Fruit fly (Drosophila melanogaster) whole organism, embryonic: ENCODE results near the gene Fie.

Experiments
- ATbp ChIP-seq: fragments of 200-800 bp; sonication (Bioruptor generic); optimal IDR thresholded peaks from 2 replicates; lab custom pipeline; 2017; ENCODE audit warnings: missing biosample characterization, mild to moderate bottlenecking, missing genetic modification characterization, missing genetic modification reagents
- CG10654 ChIP-seq: fragments of 200-800 bp; sonication (Bioruptor generic); optimal IDR thresholded peaks from 2 replicates; lab custom pipeline; 2016; ENCODE audit warnings: missing biosample characterization, missing genetic modification characterization
- CG11695 ChIP-seq: fragments of 200-800 bp; sonication (Bioruptor generic); IDR thresholded peaks from 3 replicates; pipeline ENCODE4 v1.3.6; 2022; ENCODE audit warnings: missing biosample characterization, missing genetic modification characterization
- CG12769 ChIP-seq: fragments of 200-800 bp; sonication (Bioruptor generic); optimal IDR thresholded peaks from 2 replicates; lab custom pipeline; 2019; ENCODE audit warnings: missing biosample characterization, mild to moderate bottlenecking, missing genetic modification characterization, moderate library complexity
- CG14050 ChIP-seq: fragments of 200-800 bp; sonication (Bioruptor generic); IDR thresholded peaks from 3 replicates; pipeline ENCODE4 v1.3.6; 2022; ENCODE audit warnings: missing biosample characterization, missing genetic modification characterization
- CG14860 ChIP-seq: fragments of 200-800 bp; sonication (Bioruptor generic); IDR thresholded peaks from 3 replicates; pipeline ENCODE4 v1.3.6; 2022; ENCODE audit warnings: missing biosample characterization, missing genetic modification characterization; ENCODE audit not compliant: partially characterized antibody
- CG1602 ChIP-seq: fragments of 200-800 bp; sonication (Bioruptor generic); optimal IDR thresholded peaks from 3 replicates; lab custom pipeline; 2016; ENCODE audit warnings: missing biosample characterization, missing genetic modification characterization
- CG1603 ChIP-seq: fragments of 200-800 bp; sonication (Bioruptor generic); optimal IDR thresholded peaks from 2 replicates; lab custom pipeline; 2019; ENCODE audit warnings: missing biosample characterization, mild to moderate bottlenecking, missing genetic modification characterization, moderate library complexity
- CG1647 ChIP-seq: fragments of 200-800 bp; sonication (Bioruptor generic); optimal IDR thresholded peaks from 3 replicates; lab custom pipeline; 2016; ENCODE audit warnings: missing biosample characterization, missing genetic modification characterization
- CG17568 ChIP-seq: fragments of 200-800 bp; sonication (Bioruptor generic); optimal IDR thresholded peaks from 2 replicates; lab custom pipeline; 2018; ENCODE audit warnings: missing biosample characterization, mild to moderate bottlenecking, missing genetic modification characterization, moderate library complexity
- CG17612 ChIP-seq: fragments of 200-800 bp; sonication (Bioruptor generic); IDR thresholded peaks from 2 replicates; pipeline ENCODE4 v1.3.6; 2022; ENCODE audit warnings: missing biosample characterization, missing genetic modification characterization
- CG17912 ChIP-seq: fragments of 200-800 bp; sonication (Bioruptor generic); optimal IDR thresholded peaks from 2 replicates; lab custom pipeline; 2018; ENCODE audit warnings: missing biosample characterization, mild to moderate bottlenecking, missing genetic modification characterization
- CG18619 ChIP-seq: fragments of 200-800 bp; sonication (Bioruptor generic); optimal IDR thresholded peaks from 3 replicates; lab custom pipeline; 2017; ENCODE audit warnings: missing biosample characterization, mild to moderate bottlenecking, missing genetic modification characterization
- CG2120 ChIP-seq: fragments of 200-800 bp; sonication (Bioruptor generic); optimal IDR thresholded peaks from 3 replicates; lab custom pipeline; 2016; ENCODE audit warnings: missing biosample characterization, missing genetic modification characterization
- CG3838 ChIP-seq: fragments of 200-800 bp; sonication (Bioruptor generic); optimal IDR thresholded peaks from 3 replicates; lab custom pipeline; 2016; ENCODE audit warnings: missing biosample characterization, missing genetic modification characterization
- CG4617 ChIP-seq: fragments of 200-800 bp; sonication (Bioruptor generic); optimal IDR thresholded peaks from 3 replicates; lab custom pipeline; 2016; ENCODE audit warnings: missing biosample characterization, missing genetic modification characterization, borderline replicate concordance
- CG4854 ChIP-seq: fragments of 200-800 bp; sonication (Bioruptor generic); optimal IDR thresholded peaks from 2 replicates; lab custom pipeline; 2016; ENCODE audit warnings: missing biosample characterization, missing genetic modification characterization, inconsistent platforms
- CG6689 ChIP-seq: fragments of 200-800 bp; sonication (Bioruptor generic); IDR thresholded peaks from 2 replicates; pipeline ENCODE4 v1.3.6; 2022; ENCODE audit warnings: missing biosample characterization, missing genetic modification characterization
- Doc3 ChIP-seq: fragments of 200-800 bp; sonication (Bioruptor generic); IDR thresholded peaks from 3 replicates; pipeline ENCODE4 v1.3.6; 2022; ENCODE audit warnings: missing biosample characterization, missing genetic modification characterization; ENCODE audit not compliant: partially characterized antibody
- HHEX ChIP-seq: fragments of 200-800 bp; sonication (Bioruptor generic); optimal IDR thresholded peaks from 3 replicates; lab custom pipeline; 2017; ENCODE audit warnings: missing biosample characterization, mild to moderate bottlenecking, missing genetic modification characterization, missing genetic modification reagents
- HLH4C ChIP-seq: fragments of 200-800 bp; sonication (Bioruptor generic); IDR thresholded peaks from 3 replicates; pipeline ENCODE4 v1.3.6; 2022; ENCODE audit warnings: missing biosample characterization, missing genetic modification characterization; ENCODE audit not compliant: partially characterized antibody
- HLH54F ChIP-seq: fragments of 200-800 bp; sonication (Bioruptor generic); optimal IDR thresholded peaks from 3 replicates; lab custom pipeline; 2016; ENCODE audit warnings: missing biosample characterization, missing genetic modification characterization
- Hsf ChIP-seq: fragments of 200-800 bp; sonication (Bioruptor generic); optimal IDR thresholded peaks from 3 replicates; lab custom pipeline; 2016; ENCODE audit warnings: missing biosample characterization, missing genetic modification characterization
- MBD-R2 ChIP-seq: fragments of 200-800 bp; sonication (Bioruptor generic); IDR thresholded peaks from 2 replicates; pipeline ENCODE4 v1.3.6; 2022; ENCODE audit warnings: missing biosample characterization, missing genetic modification characterization
- Oaz ChIP-seq: fragments of 200-800 bp; sonication (Bioruptor generic); IDR thresholded peaks from 2 replicates; pipeline ENCODE4 v1.3.6; 2022; ENCODE audit warnings: missing biosample characterization, missing genetic modification characterization
- TFAM ChIP-seq: fragments of 200-800 bp; sonication (Bioruptor generic); optimal IDR thresholded peaks from 2 replicates; lab custom pipeline; 2017; ENCODE audit warnings: missing biosample characterization, missing genetic modification characterization, inconsistent platforms
- Taf1 ChIP-seq: fragments of 200-800 bp; sonication (Bioruptor generic); IDR thresholded peaks from 2 replicates; pipeline ENCODE4 v1.3.6; 2022; ENCODE audit warnings: missing biosample characterization, missing genetic modification characterization
- Vsx1 ChIP-seq: fragments of 200-800 bp; sonication (Bioruptor generic); optimal IDR thresholded peaks from 2 replicates; lab custom pipeline; 2017; ENCODE audit warnings: missing biosample characterization, mild to moderate bottlenecking, missing genetic modification characterization, missing genetic modification reagents
- abd-A ChIP-seq: fragments of 200-800 bp; sonication (Bioruptor generic); optimal IDR thresholded peaks from 3 replicates; lab custom pipeline; 2019; ENCODE audit warnings: missing biosample characterization, mild to moderate bottlenecking, missing genetic modification characterization, moderate library complexity
- ap ChIP-seq: fragments of 200-800 bp; sonication (Bioruptor generic); IDR thresholded peaks from 2 replicates; pipeline ENCODE4 v1.3.6; 2022; ENCODE audit warnings: missing biosample characterization, missing genetic modification characterization
- ase ChIP-seq: fragments of 200-800 bp; sonication (Bioruptor generic); IDR thresholded peaks from 3 replicates; pipeline ENCODE4 v1.3.6; 2022; ENCODE audit warnings: missing biosample characterization, missing genetic modification characterization
- ato ChIP-seq: fragments of 200-800 bp; sonication (Bioruptor generic); IDR thresholded peaks from 2 replicates; pipeline ENCODE4 v1.3.6; 2022; ENCODE audit warnings: missing biosample characterization, missing genetic modification characterization; ENCODE audit not compliant: partially characterized antibody
- az2 ChIP-seq: fragments of 200-800 bp; sonication (Bioruptor generic); optimal IDR thresholded peaks from 3 replicates; lab custom pipeline; 2016; ENCODE audit warnings: missing biosample characterization, missing genetic modification characterization
- bcd ChIP-seq: fragments of 200-800 bp; sonication (Bioruptor generic); optimal IDR thresholded peaks from 2 replicates; lab custom pipeline; 2017; ENCODE audit warnings: missing biosample characterization, mild to moderate bottlenecking, missing genetic modification characterization
- cas ChIP-seq: fragments of 200-800 bp; sonication (Bioruptor generic); IDR thresholded peaks from 2 replicates; pipeline ENCODE4 v1.3.6; 2022; ENCODE audit warnings: missing biosample characterization, missing genetic modification characterization
- fd102C ChIP-seq: fragments of 200-800 bp; sonication (Bioruptor generic); optimal IDR thresholded peaks from 2 replicates; lab custom pipeline; 2018; ENCODE audit warnings: missing biosample characterization, mild to moderate bottlenecking, missing genetic modification characterization, moderate library complexity
- gt ChIP-seq: fragments of 200-800 bp; sonication (Bioruptor generic); IDR thresholded peaks from 2 replicates; pipeline ENCODE4 v1.3.6; 2022; ENCODE audit warnings: missing biosample characterization, missing genetic modification characterization
- h ChIP-seq: fragments of >200 bp; optimal IDR thresholded peaks from 2 replicates; lab custom pipeline; 2017
- hb ChIP-seq: fragments of 200-800 bp; sonication (Bioruptor generic); IDR thresholded peaks from 3 replicates; pipeline ENCODE4 v1.3.6; 2022; ENCODE audit warnings: missing biosample characterization, missing genetic modification characterization; ENCODE audit not compliant: partially characterized antibody
- jumu ChIP-seq: fragments of 200-800 bp; sonication (Bioruptor generic); optimal IDR thresholded peaks from 3 replicates; lab custom pipeline; 2016; ENCODE audit warnings: missing biosample characterization, missing genetic modification characterization
- knrl ChIP-seq: fragments of 200-800 bp; sonication (Bioruptor generic); IDR thresholded peaks from 3 replicates; pipeline ENCODE4 v1.3.6; 2022; ENCODE audit warnings: missing biosample characterization, missing genetic modification characterization; ENCODE audit not compliant: partially characterized antibody
- lbe ChIP-seq: fragments of 200-800 bp; sonication (Bioruptor generic); optimal IDR thresholded peaks from 2 replicates; lab custom pipeline; 2016; ENCODE audit warnings: missing biosample characterization, mild to moderate bottlenecking, missing genetic modification characterization
- mam ChIP-seq: fragments of 200-800 bp; sonication (Bioruptor generic); optimal IDR thresholded peaks from 3 replicates; lab custom pipeline; 2016; ENCODE audit warnings: missing biosample characterization, missing genetic modification characterization
- org-1 ChIP-seq: fragments of 200-800 bp; sonication (Bioruptor generic); optimal IDR thresholded peaks from 2 replicates; lab custom pipeline; 2017; ENCODE audit warnings: missing biosample characterization, missing genetic modification characterization
- rib ChIP-seq: fragments of 200-800 bp; sonication (Bioruptor generic); IDR thresholded peaks from 2 replicates; pipeline ENCODE4 v1.3.6; 2022; ENCODE audit warnings: missing biosample characterization, missing genetic modification characterization
- tgo ChIP-seq: fragments of 200-800 bp; sonication (Bioruptor generic); IDR thresholded peaks from 3 replicates; pipeline ENCODE4 v1.3.6; 2022; ENCODE audit warnings: missing biosample characterization, missing genetic modification characterization
- twi ChIP-seq: fragments of 200-800 bp; optimal IDR thresholded peaks from 2 replicates; lab custom pipeline; 2019; ENCODE audit warnings: missing biosample characterization, mild to moderate bottlenecking, missing genetic modification characterization, moderate library complexity
- vfl ChIP-seq: fragments of 200-800 bp; sonication (Bioruptor generic); optimal IDR thresholded peaks from 2 replicates; lab custom pipeline; 2016; ENCODE audit warnings: missing biosample characterization, missing genetic modification characterization
- vnd ChIP-seq: fragments of 200-800 bp; sonication (Bioruptor generic); IDR thresholded peaks from 3 replicates; pipeline ENCODE4 v1.3.6; 2022; ENCODE audit warnings: missing biosample characterization, missing genetic modification characterization; ENCODE audit not compliant: partially characterized antibody

The Fie gene

DNA sequence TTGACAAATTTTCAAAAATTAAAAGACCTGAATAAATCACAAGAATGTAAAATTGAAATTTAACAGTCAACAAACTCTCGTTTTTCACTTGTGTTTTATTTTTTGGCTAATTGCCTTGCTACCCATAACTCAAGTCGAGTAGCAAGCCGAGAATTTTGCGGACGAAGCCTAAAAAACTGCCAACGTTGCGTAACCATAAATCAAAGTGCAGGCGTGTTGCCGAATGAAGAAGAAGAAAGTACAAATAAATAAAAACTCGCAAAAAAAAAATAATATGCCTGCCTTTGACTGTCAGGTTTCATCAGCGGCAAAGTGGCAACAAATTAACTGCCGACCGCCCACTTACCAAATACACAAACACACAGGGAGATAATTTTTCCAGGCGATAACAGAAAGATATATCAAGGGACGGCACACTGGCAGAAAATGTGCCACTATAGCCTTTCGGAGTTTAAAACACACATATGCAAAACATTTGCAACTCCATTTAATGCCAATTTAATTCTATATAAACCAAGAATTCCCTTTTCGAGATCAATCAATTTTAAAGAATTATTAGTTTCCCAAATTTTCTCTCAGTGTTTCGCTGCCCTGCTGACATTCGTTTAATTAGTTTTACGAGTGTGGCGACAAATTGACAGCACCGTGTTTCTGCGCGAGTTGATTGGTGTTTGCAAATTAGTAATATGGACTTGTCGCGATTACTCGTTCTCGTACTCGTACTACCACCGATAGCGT, 36.0 kb downstream of the Fie start (continued):
- TF ChIP-seq gt (GFP tag; lab: Robert Waterston, UW) (peak; percentile 56), rib (GFP tag; lab: Robert Waterston, UW) (peak; percentile 94), tgo (GFP tag; lab: Robert Waterston, UW) (peak; percentile 87), CG10654 (peak; percentile 52), Taf1 (GFP tag; lab: Robert Waterston, UW) (peak; percentile 91), CG11695 (GFP tag; lab: Robert Waterston, UW) (peak; percentile 84; the same call in 2 of the 3 replicates), Doc3 (no peak), CG18619 (GFP tag; lab: Kevin White, UChicago) (peak; percentile 89), MBD-R2 (GFP tag; lab: Robert Waterston, UW) (peak; percentile 83; the same call in 1 of the 2 replicates), HLH54F (GFP tag; lab: Kevin White, UChicago) (peak; percentile 93), TFAM (GFP tag; lab: Kevin White, UChicago) (no peak), Hsf (GFP tag; lab: Kevin White, UChicago) (peak; percentile 88), bcd (peak; percentile 85), CG14860 (GFP tag; lab: Robert Waterston, UW) (no peak), CG1602 (peak; percentile 72), fd102C (no peak), Vsx1 (GFP tag; lab: Kevin White, UChicago) (peak; percentile 46), h (lab: Kevin White, UChicago) (no peak), jumu (GFP tag; lab: Kevin White, UChicago) (peak; percentile 77), CG12769 (peak; percentile 97), CG4617 (GFP tag; lab: Kevin White, UChicago) (peak; percentile 22), CG3838 (GFP tag; lab: Kevin White, UChicago) (peak; percentile 50), abd-A (tag; lab: Kevin White, UChicago) (peak; percentile 16), CG14050 (GFP tag; lab: Robert Waterston, UW) (peak; percentile 82), CG17568 (GFP tag; lab: Kevin White, UChicago) (peak; percentile 72), HHEX (peak; percentile 87), twi (tag; lab: Kevin White, UChicago) (no peak), HLH4C (GFP tag; lab: Robert Waterston, UW) (no peak), CG17912 (peak; percentile 20), ATbp (GFP tag; lab: Kevin White, UChicago) (peak; percentile 76), org-1 (GFP tag; lab: Kevin White, UChicago) (peak; percentile 84), knrl (GFP tag; lab: Robert Waterston, UW) (no peak), Oaz (peak; percentile 86), ase (GFP tag; lab: Robert Waterston, UW) (peak; percentile 76; the same call in 1 of the 3 replicates), CG4854 (GFP tag; lab: Kevin White, UChicago) (peak; percentile 72), vnd (GFP tag; lab: Robert Waterston, UW) (no peak), mam (peak; percentile 95), hb (no peak), CG1647 (GFP tag; lab: Kevin White, UChicago) (peak; percentile 82), CG1603 (peak; percentile 81), lbe (GFP tag; lab: Kevin White, UChicago) (peak; percentile 87), ap (GFP tag; lab: Robert Waterston, UW) (peak; percentile 73), az2 (peak; percentile 83), CG6689 (GFP tag; lab: Robert Waterston, UW) (peak; percentile 75), cas (GFP tag; lab: Robert Waterston, UW) (peak; percentile 81), vfl (GFP tag; lab: Kevin White, UChicago) (peak; percentile 39), CG17612 (peak; percentile 71; the same call in 1 of the 2 replicates), CG2120 (peak; percentile 98), ato (no peak)
